Fruit fly (Drosophila melanogaster) whole organism, embryonic: ENCODE results near the gene CG5810.

Experiments used
- ATbp ChIP-seq: fragments of 200-800 bp; sonication (Bioruptor generic); optimal IDR thresholded peaks from 2 replicates; lab custom pipeline; 2017; ENCODE audit warnings: missing biosample characterization, mild to moderate bottlenecking, missing genetic modification characterization, missing genetic modification reagents
- Ada2b ChIP-seq: fragments of 200-800 bp; sonication (Bioruptor generic); IDR thresholded peaks from 2 replicates; pipeline ENCODE4 v1.3.6; 2022; ENCODE audit warnings: missing biosample characterization, missing genetic modification characterization
- CG11085 ChIP-seq: fragments of 200-800 bp; sonication (Bioruptor generic); IDR thresholded peaks from 2 replicates; pipeline ENCODE4 v1.3.6; 2022; ENCODE audit warnings: missing biosample characterization, missing genetic modification characterization
- CG13123 ChIP-seq: fragments of 200-800 bp; sonication (Bioruptor generic); optimal IDR thresholded peaks from 2 replicates; lab custom pipeline; 2016; ENCODE audit warnings: missing biosample characterization, missing genetic modification characterization
- CG13424 ChIP-seq: fragments of 200-800 bp; sonication (Bioruptor generic); optimal IDR thresholded peaks from 2 replicates; lab custom pipeline; 2019; ENCODE audit warnings: missing biosample characterization, mild to moderate bottlenecking, missing genetic modification characterization, moderate library complexity
- CG13624 ChIP-seq: fragments of 200-800 bp; sonication (Bioruptor generic); optimal IDR thresholded peaks from 2 replicates; lab custom pipeline; 2016; ENCODE audit warnings: missing biosample characterization, missing genetic modification characterization
- CG13775 ChIP-seq: fragments of 200-800 bp; sonication (Bioruptor generic); optimal IDR thresholded peaks from 3 replicates; lab custom pipeline; 2017; ENCODE audit warnings: missing biosample characterization, mild to moderate bottlenecking, missing genetic modification characterization
- CG14050 ChIP-seq: fragments of 200-800 bp; sonication (Bioruptor generic); IDR thresholded peaks from 3 replicates; pipeline ENCODE4 v1.3.6; 2022; ENCODE audit warnings: missing biosample characterization, missing genetic modification characterization
- CG14710 ChIP-seq: fragments of 200-800 bp; sonication (Bioruptor generic); optimal IDR thresholded peaks from 3 replicates; lab custom pipeline; 2019; ENCODE audit warnings: missing biosample characterization, mild to moderate bottlenecking, missing genetic modification characterization, moderate library complexity
- CG1602 ChIP-seq: fragments of 200-800 bp; sonication (Bioruptor generic); optimal IDR thresholded peaks from 3 replicates; lab custom pipeline; 2016; ENCODE audit warnings: missing biosample characterization, missing genetic modification characterization
- CG16815 ChIP-seq: fragments of 200-800 bp; sonication (Bioruptor generic); optimal IDR thresholded peaks from 3 replicates; lab custom pipeline; 2017; ENCODE audit warnings: missing biosample characterization, mild to moderate bottlenecking, missing genetic modification characterization
- CG16863 ChIP-seq: fragments of 200-800 bp; sonication (Bioruptor generic); optimal IDR thresholded peaks from 3 replicates; lab custom pipeline; 2016; ENCODE audit warnings: missing biosample characterization, missing genetic modification characterization
- CG17359 ChIP-seq: fragments of 200-800 bp; sonication (Bioruptor generic); optimal IDR thresholded peaks from 3 replicates; lab custom pipeline; 2018; ENCODE audit warnings: missing biosample characterization, mild to moderate bottlenecking, missing genetic modification characterization, moderate library complexity
- CG17912 ChIP-seq: fragments of 200-800 bp; sonication (Bioruptor generic); optimal IDR thresholded peaks from 2 replicates; lab custom pipeline; 2018; ENCODE audit warnings: missing biosample characterization, mild to moderate bottlenecking, missing genetic modification characterization
- CG1792 ChIP-seq: fragments of 200-800 bp; sonication (Bioruptor generic); optimal IDR thresholded peaks from 2 replicates; lab custom pipeline; 2016; ENCODE audit warnings: missing biosample characterization, missing genetic modification characterization
- CG18619 ChIP-seq: fragments of 200-800 bp; sonication (Bioruptor generic); optimal IDR thresholded peaks from 3 replicates; lab custom pipeline; 2017; ENCODE audit warnings: missing biosample characterization, mild to moderate bottlenecking, missing genetic modification characterization
- CG2120 ChIP-seq: fragments of 200-800 bp; sonication (Bioruptor generic); optimal IDR thresholded peaks from 3 replicates; lab custom pipeline; 2016; ENCODE audit warnings: missing biosample characterization, missing genetic modification characterization
- CG31441 ChIP-seq: fragments of 200-800 bp; sonication (Bioruptor generic); IDR thresholded peaks from 2 replicates; pipeline ENCODE4 v1.3.6; 2022; ENCODE audit warnings: missing biosample characterization, missing genetic modification characterization
- CG33557 ChIP-seq: fragments of 200-800 bp; sonication (Bioruptor generic); optimal IDR thresholded peaks from 2 replicates; lab custom pipeline; 2019; ENCODE audit warnings: missing biosample characterization, mild to moderate bottlenecking, missing genetic modification characterization, moderate library complexity
- CG3407 ChIP-seq: fragments of 200-800 bp; sonication (Bioruptor generic); optimal IDR thresholded peaks from 2 replicates; lab custom pipeline; 2018; ENCODE audit warnings: missing biosample characterization, mild to moderate bottlenecking, missing genetic modification characterization
- CG3838 ChIP-seq: fragments of 200-800 bp; sonication (Bioruptor generic); optimal IDR thresholded peaks from 3 replicates; lab custom pipeline; 2016; ENCODE audit warnings: missing biosample characterization, missing genetic modification characterization
- CG7556 ChIP-seq: fragments of 200-800 bp; sonication (Bioruptor generic); optimal IDR thresholded peaks from 2 replicates; lab custom pipeline; 2017; ENCODE audit warnings: missing biosample characterization, mild to moderate bottlenecking, missing genetic modification characterization
- CG7786 ChIP-seq: fragments of 200-800 bp; sonication (Bioruptor generic); optimal IDR thresholded peaks from 2 replicates; lab custom pipeline; 2016; ENCODE audit warnings: missing biosample characterization, missing genetic modification characterization
- D19A ChIP-seq: fragments of 200-800 bp; optimal IDR thresholded peaks from 3 replicates; lab custom pipeline; 2019; ENCODE audit warnings: missing biosample characterization, mild to moderate bottlenecking, missing genetic modification characterization, moderate library complexity
- Dbx ChIP-seq: fragments of 200-800 bp; sonication (Bioruptor generic); IDR thresholded peaks from 3 replicates; pipeline ENCODE4 v1.3.6; 2022; ENCODE audit warnings: missing biosample characterization, missing genetic modification characterization
- HLH54F ChIP-seq: fragments of 200-800 bp; sonication (Bioruptor generic); optimal IDR thresholded peaks from 3 replicates; lab custom pipeline; 2016; ENCODE audit warnings: missing biosample characterization, missing genetic modification characterization
- Jarid2 ChIP-seq: fragments of 200-800 bp; sonication (Bioruptor generic); optimal IDR thresholded peaks from 3 replicates; lab custom pipeline; 2017; ENCODE audit warnings: mild to moderate bottlenecking, missing biosample characterization, missing genetic modification reagents, missing genetic modification characterization
- Mrtf ChIP-seq: fragments of 200-800 bp; sonication (Bioruptor generic); IDR thresholded peaks from 3 replicates; pipeline ENCODE4 v1.3.6; 2022; ENCODE audit warnings: missing biosample characterization, missing genetic modification characterization
- Nf-YA ChIP-seq: fragments of 200-800 bp; sonication (Bioruptor generic); IDR thresholded peaks from 2 replicates; pipeline ENCODE4 v1.3.6; 2022; ENCODE audit warnings: missing biosample characterization, missing genetic modification characterization
- Sox102F ChIP-seq: fragments of 200-800 bp; sonication (Bioruptor generic); optimal IDR thresholded peaks from 2 replicates; lab custom pipeline; 2018; ENCODE audit warnings: missing biosample characterization, mild to moderate bottlenecking, missing genetic modification characterization, moderate library complexity
- Tbp ChIP-seq: fragments of >200 bp; optimal IDR thresholded peaks from 2 replicates; lab custom pipeline; 2018; ENCODE audit warnings: missing biosample characterization, missing genetic modification characterization
- Vsx1 ChIP-seq: fragments of 200-800 bp; sonication (Bioruptor generic); optimal IDR thresholded peaks from 2 replicates; lab custom pipeline; 2017; ENCODE audit warnings: missing biosample characterization, mild to moderate bottlenecking, missing genetic modification characterization, missing genetic modification reagents
- cato ChIP-seq: fragments of 200-800 bp; sonication (Bioruptor generic); optimal IDR thresholded peaks from 2 replicates; lab custom pipeline; 2016; ENCODE audit warnings: missing biosample characterization, missing genetic modification characterization, borderline replicate concordance
- chn ChIP-seq: fragments of 200-800 bp; sonication (Bioruptor generic); optimal IDR thresholded peaks from 2 replicates; lab custom pipeline; 2016; ENCODE audit warnings: missing biosample characterization, missing genetic modification characterization
- da ChIP-seq: fragments of 200-800 bp; sonication (Bioruptor generic); optimal IDR thresholded peaks from 2 replicates; lab custom pipeline; 2016; ENCODE audit warnings: missing biosample characterization, missing genetic modification characterization
- dpn ChIP-seq, 2 experiments: fragments of 200-800 bp; sonication (Bioruptor generic); optimal IDR thresholded peaks; 3 replicates each; lab custom pipeline; 2016; ENCODE audit warnings: missing biosample characterization in 2 of 2, missing genetic modification characterization in 2 of 2
- ken ChIP-seq: fragments of 200-800 bp; sonication (Bioruptor generic); IDR thresholded peaks from 3 replicates; pipeline ENCODE4 v1.3.6; 2022; ENCODE audit warnings: missing biosample characterization, missing genetic modification characterization
- lmd ChIP-seq: fragments of 200-800 bp; sonication (Bioruptor generic); IDR thresholded peaks from 2 replicates; pipeline ENCODE4 v1.3.6; 2022; ENCODE audit warnings: missing biosample characterization, missing genetic modification characterization
- luna ChIP-seq: fragments of 200-800 bp; sonication (Bioruptor generic); optimal IDR thresholded peaks from 2 replicates; lab custom pipeline; 2016; ENCODE audit warnings: missing biosample characterization, missing genetic modification characterization
- oc ChIP-seq: fragments of 200-800 bp; sonication (Bioruptor generic); optimal IDR thresholded peaks from 2 replicates; lab custom pipeline; 2018; ENCODE audit warnings: missing biosample characterization, mild to moderate bottlenecking, missing genetic modification characterization, moderate library complexity
- peb ChIP-seq: fragments of 200-800 bp; sonication (Bioruptor generic); IDR thresholded peaks from 2 replicates; pipeline ENCODE4 v1.3.6; 2022; ENCODE audit warnings: missing biosample characterization, missing genetic modification characterization
- pho ChIP-seq: fragments of 200-800 bp; sonication (Bioruptor generic); optimal IDR thresholded peaks from 2 replicates; lab custom pipeline; 2016; ENCODE audit warnings: missing biosample characterization, missing genetic modification characterization
- ranshi ChIP-seq: fragments of 200-800 bp; sonication (Bioruptor generic); IDR thresholded peaks from 2 replicates; pipeline ENCODE4 v1.3.6; 2022; ENCODE audit warnings: missing biosample characterization, missing genetic modification characterization
- ro ChIP-seq: fragments of 200-800 bp; sonication (Bioruptor generic); IDR thresholded peaks from 2 replicates; pipeline ENCODE4 v1.3.6; 2022; ENCODE audit warnings: missing biosample characterization, missing genetic modification characterization
- row ChIP-seq: fragments of 200-800 bp; sonication (Bioruptor generic); IDR thresholded peaks from 3 replicates; pipeline ENCODE4 v1.3.6; 2022; ENCODE audit warnings: missing biosample characterization, missing genetic modification characterization
- sob ChIP-seq: fragments of 200-800 bp; sonication (Bioruptor generic); IDR thresholded peaks from 2 replicates; pipeline ENCODE4 v1.3.6; 2022; ENCODE audit warnings: missing biosample characterization, missing genetic modification characterization
- sqz ChIP-seq: fragments of 200-800 bp; sonication (Bioruptor generic); optimal IDR thresholded peaks from 3 replicates; lab custom pipeline; 2018; ENCODE audit warnings: missing biosample characterization, mild to moderate bottlenecking, missing genetic modification characterization
- twi ChIP-seq: fragments of 200-800 bp; optimal IDR thresholded peaks from 2 replicates; lab custom pipeline; 2019; ENCODE audit warnings: missing biosample characterization, mild to moderate bottlenecking, missing genetic modification characterization, moderate library complexity
- unpg ChIP-seq: fragments of 200-800 bp; sonication (Bioruptor generic); optimal IDR thresholded peaks from 3 replicates; lab custom pipeline; 2018; ENCODE audit warnings: missing biosample characterization, mild to moderate bottlenecking, missing genetic modification characterization, moderate library complexity
- vvl ChIP-seq: fragments of 200-800 bp; sonication (Bioruptor generic); IDR thresholded peaks from 2 replicates; pipeline ENCODE4 v1.3.6; 2022; ENCODE audit warnings: missing biosample characterization, missing genetic modification characterization
- yki ChIP-seq: fragments of >200 bp; optimal IDR thresholded peaks from 3 replicates; lab custom pipeline; 2018
- zfh1 ChIP-seq: fragments of 200-800 bp; sonication (Bioruptor generic); IDR thresholded peaks from 3 replicates; pipeline ENCODE4 v1.3.6; 2022; ENCODE audit warnings: missing biosample characterization, missing genetic modification characterization

The CG5810 gene

dm6 chr3R:21199953-21200368, 36.4 kb downstream of the CG5810 start (continued):
- TF ChIP-seq CG17359 (no peak), CG13624 (GFP tag; lab: Kevin White, UChicago) (no peak), D19A (tag; lab: Kevin White, UChicago) (peak; percentile 2), sqz (no peak), sob (GFP tag; lab: Robert Waterston, UW) (no peak), ranshi (GFP tag; lab: Robert Waterston, UW) (0 out of 2 replicates have a peak, but pooled peaks have one; percentile 15), CG13123 (GFP tag; lab: Kevin White, UChicago) (no peak), Nf-YA (GFP tag; lab: Robert Waterston, UW) (no peak), CG31441 (GFP tag; lab: Robert Waterston, UW) (peak; percentile 39), lmd (GFP tag; lab: Robert Waterston, UW) (peak; percentile 42; the same call in 1 of the 2 replicates), ATbp (peak; percentile 52), CG18619 (GFP tag; lab: Kevin White, UChicago) (peak; percentile 42), da (GFP tag; lab: Kevin White, UChicago) (no peak), Ada2b (GFP tag; lab: Robert Waterston, UW) (peak; percentile 24; the same call in 1 of the 2 replicates), twi (tag; lab: Kevin White, UChicago) (peak; percentile 8), CG11085 (GFP tag; lab: Robert Waterston, UW) (no peak), luna (GFP tag; lab: Kevin White, UChicago) (no peak), CG14710 (peak; percentile 10), chn (GFP tag; lab: Kevin White, UChicago) (peak; percentile 19), CG1602 (GFP tag; lab: Kevin White, UChicago) (peak; percentile 49), yki (lab: Kevin White, UChicago) (no peak), Vsx1 (GFP tag; lab: Kevin White, UChicago) (peak; percentile 29), CG33557 (GFP tag; lab: Kevin White, UChicago) (no peak), CG7556 (GFP tag; lab: Kevin White, UChicago) (peak; percentile 55), vvl (0 out of 2 replicates have a peak, but pooled peaks have one; percentile 12), zfh1 (GFP tag; lab: Robert Waterston, UW) (peak; percentile 71; the same call in 1 of the 3 replicates), ro (GFP tag; lab: Robert Waterston, UW) (no peak), CG16863 (GFP tag; lab: Kevin White, UChicago) (peak; percentile 11), Sox102F (peak; percentile 58), pho (no peak), Mrtf (GFP tag; lab: Robert Waterston, UW) (peak; percentile 17; the same call in 1 of the 3 replicates), Tbp (GFP tag; lab: Kevin White, UChicago) (no peak), dpn (GFP tag; optimal IDR thresholded peaks at IDR 0.05; lab: Kevin White, UChicago) (peak in 1 of 2 experiments; percentile 22), CG3407 (GFP tag; lab: Kevin White, UChicago) (peak; percentile 29), CG2120 (GFP tag; lab: Kevin White, UChicago) (peak; percentile 32), CG14050 (GFP tag; lab: Robert Waterston, UW) (peak; percentile 48; the same call in 1 of the 3 replicates), unpg (GFP tag; lab: Kevin White, UChicago) (peak; percentile 50), row (peak; percentile 53), Jarid2 (GFP tag; lab: Kevin White, UChicago) (no peak), CG17912 (GFP tag; lab: Kevin White, UChicago) (peak; percentile 3), oc (tag; lab: Kevin White, UChicago) (peak; percentile 18), CG13775 (GFP tag; lab: Kevin White, UChicago) (peak; percentile 28), CG3838 (GFP tag; lab: Kevin White, UChicago) (peak; percentile 45), CG7786 (no peak), HLH54F (GFP tag; lab: Kevin White, UChicago) (peak; percentile 3), peb (GFP tag; lab: Robert Waterston, UW) (0 out of 2 replicates have a peak, but pooled peaks have one; percentile 29), ken (GFP tag; lab: Robert Waterston, UW) (peak; percentile 16; the same call in 1 of the 3 replicates), CG13424 (tag; lab: Kevin White, UChicago) (peak; percentile 36), cato (GFP tag; lab: Kevin White, UChicago) (no peak), Dbx (GFP tag; lab: Robert Waterston, UW) (no peak), CG16815 (GFP tag; lab: Kevin White, UChicago) (peak; percentile 13), CG1792 (GFP tag; lab: Kevin White, UChicago) (no peak)
